Worm (Caenorhabditis elegans) whole organism, mixed stage, embryonic: Measurements from ENCODE around the gene Y116F11B.8.

ENCODE experiments used
- M03D4.4 ChIP-seq: sonication (generic microtip); optimal IDR thresholded peaks from 2 replicates; lab custom pipeline; 2017; ENCODE audit warnings: mild to moderate bottlenecking, missing genetic modification characterization, missing compliant biosample characterization
- bed-3 ChIP-seq: fragments of 200-800 bp; sonication (Bioruptor generic); optimal IDR thresholded peaks from 3 replicates; lab custom pipeline; 2018; ENCODE audit warnings: mild to moderate bottlenecking, missing genetic modification characterization, moderate library complexity, missing compliant biosample characterization
- ceh-43 ChIP-seq: fragments of 200-800 bp; sonication (Bioruptor generic); optimal IDR thresholded peaks from 2 replicates; lab custom pipeline; 2018; ENCODE audit warnings: mild to moderate bottlenecking, missing genetic modification characterization, moderate library complexity, missing compliant biosample characterization
- ceh-83 ChIP-seq: fragments of 200-800 bp; sonication (Bioruptor generic); optimal IDR thresholded peaks from 2 replicates; lab custom pipeline; 2018; ENCODE audit warnings: mild to moderate bottlenecking, missing genetic modification characterization, missing compliant biosample characterization
- ces-1 ChIP-seq: fragments of 150-350 bp; optimal IDR thresholded peaks from 2 replicates; lab custom pipeline; 2014; ENCODE audit warnings: missing biosample characterization, missing genetic modification reagents, missing genetic modification characterization
- elt-1 ChIP-seq: sonication (generic microtip); optimal IDR thresholded peaks from 2 replicates; lab custom pipeline; 2017; ENCODE audit warnings: missing genetic modification characterization, mild to moderate bottlenecking, missing compliant biosample characterization, antibody characterized with exemption, moderate library complexity, borderline replicate concordance; ENCODE audit not compliant: insufficient read depth
- elt-3 ChIP-seq: fragments of 150-350 bp; optimal IDR thresholded peaks from 2 replicates; lab custom pipeline; 2014; ENCODE audit warnings: missing biosample characterization, missing genetic modification characterization
- ham-2 ChIP-seq: fragments of 200-800 bp; sonication (Bioruptor generic); optimal IDR thresholded peaks from 2 replicates; lab custom pipeline; 2018; ENCODE audit warnings: mild to moderate bottlenecking, missing genetic modification characterization, missing compliant biosample characterization
- lin-13 ChIP-seq: fragments of 150-350 bp; optimal IDR thresholded peaks from 2 replicates; lab custom pipeline; 2014; ENCODE audit warnings: missing biosample characterization, missing genetic modification characterization
- lsy-2 ChIP-seq: fragments of 150-350 bp; optimal IDR thresholded peaks from 2 replicates; lab custom pipeline; 2014; ENCODE audit warnings: missing biosample characterization, missing genetic modification characterization
- mab-5 ChIP-seq: fragments of 150-350 bp; optimal IDR thresholded peaks from 2 replicates; lab custom pipeline; 2014; ENCODE audit warnings: missing biosample characterization, missing genetic modification characterization
- nhr-12 ChIP-seq: fragments of 150-350 bp; optimal IDR thresholded peaks from 2 replicates; lab custom pipeline; 2014; ENCODE audit warnings: missing biosample characterization, missing genetic modification characterization
- nhr-28 ChIP-seq: fragments of 150-350 bp; optimal IDR thresholded peaks from 2 replicates; lab custom pipeline; 2014; ENCODE audit warnings: missing biosample characterization, missing genetic modification characterization
- sem-2 ChIP-seq: fragments of 200-800 bp; sonication (Bioruptor generic); optimal IDR thresholded peaks from 2 replicates; lab custom pipeline; 2018; ENCODE audit warnings: mild to moderate bottlenecking, missing genetic modification characterization, missing compliant biosample characterization
- snpc-4 ChIP-seq: fragments of 150-350 bp; optimal IDR thresholded peaks from 2 replicates; lab custom pipeline; 2014; ENCODE audit warnings: missing biosample characterization, missing genetic modification characterization
- zip-8 ChIP-seq: fragments of 150-350 bp; optimal IDR thresholded peaks from 2 replicates; lab custom pipeline; 2014; ENCODE audit warnings: missing biosample characterization, missing genetic modification characterization

The Y116F11B.8 gene

ce11 chrV:19907365-19907764 lies 49.9 kb downstream of the Y116F11B.8 start, which contains the start of gene fars-2:
Gene fars-2 (minus strand): TSS chrV:19907434.
- TF ChIP-seq zip-8 (tag; lab: Kevin White, UChicago) (no peak), nhr-12 (tag; lab: Kevin White, UChicago) (no peak), sem-2 (GFP tag; lab: Kevin White, UChicago) (no peak), ces-1 (GFP tag; lab: Kevin White, UChicago) (no peak), nhr-28 (no peak), mab-5 (tag; lab: Kevin White, UChicago) (no peak)

- no peak for TF ChIP-seq sem-2 (GFP tag; lab: Kevin White, UChicago)
- no peak for TF ChIP-seq snpc-4 (tag; lab: Kevin White, UChicago)
- no peak for TF ChIP-seq M03D4.4 (tag; lab: Kevin White, UChicago)
- TF ChIP-seq ceh-43, result no peak
- no peak for TF ChIP-seq bed-3 (GFP tag; lab: Kevin White, UChicago)
- TF ChIP-seq elt-3 (tag; lab: Kevin White, UChicago), result no peak
- TF ChIP-seq ham-2, result no peak
- TF ChIP-seq lsy-2 (tag; lab: Kevin White, UChicago), result no peak
- no peak for TF ChIP-seq ces-1 (GFP tag; lab: Kevin White, UChicago)
- TF ChIP-seq lin-13 (tag; lab: Kevin White, UChicago), result no peak
- TF ChIP-seq nhr-28, result no peak
- TF ChIP-seq elt-1 (tag; lab: Kevin White, UChicago), result no peak
- TF ChIP-seq ceh-83 (GFP tag; lab: Kevin White, UChicago), result no peak
Measured at ce11 chrV:19908854-19909253, 51.4 kb downstream of the Y116F11B.8 start.
